Worm (Caenorhabditis elegans) whole organism, young adult: ENCODE measurements around the gene htp-1.

Experiments
- F49E8.2 ChIP-seq: sonication (generic microtip); optimal IDR thresholded peaks from 3 replicates; lab custom pipeline; 2017; ENCODE audit warnings: missing genetic modification characterization, mild to moderate bottlenecking, missing compliant biosample characterization, antibody characterized with exemption, moderate library complexity; ENCODE audit not compliant: insufficient read depth
- die-1 ChIP-seq: sonication (generic microtip); optimal IDR thresholded peaks from 2 replicates; lab custom pipeline; 2016; ENCODE audit warnings: missing genotype, mild to moderate bottlenecking, missing genetic modification characterization, missing compliant biosample characterization

- no peak for TF ChIP-seq F49E8.2 (tag; lab: Kevin White, UChicago)
- TF ChIP-seq die-1 (tag; lab: Kevin White, UChicago): no peak
Measured at ce11 chrIV:5381334-5381733, 10.0 kb downstream of the htp-1 start, which contains the start of gene F41H10.2.
